Fruit fly (Drosophila melanogaster) whole organism, prepupa: ENCODE data around the gene CG2493.

Source experiments
- Blimp-1 ChIP-seq: fragments of 200-800 bp; sonication (Bioruptor generic); optimal IDR thresholded peaks from 3 replicates; lab custom pipeline; 2017; ENCODE audit warnings: missing biosample characterization, missing genetic modification characterization, mild to moderate bottlenecking, moderate library complexity, missing genetic modification reagents
- CG10631 ChIP-seq: fragments of 200-800 bp; sonication (Bioruptor generic); optimal IDR thresholded peaks from 2 replicates; lab custom pipeline; 2016; ENCODE audit warnings: missing biosample characterization, missing genetic modification characterization
- CG10669 ChIP-seq: fragments of 200-800 bp; sonication (Bioruptor generic); optimal IDR thresholded peaks from 3 replicates; lab custom pipeline; 2018; ENCODE audit warnings: missing biosample characterization, mild to moderate bottlenecking, missing genetic modification characterization, moderate library complexity
- CG11294 ChIP-seq: fragments of 200-800 bp; sonication (Bioruptor generic); IDR thresholded peaks from 2 replicates; pipeline ENCODE4 v1.3.6; 2022; ENCODE audit warnings: missing biosample characterization, missing genetic modification characterization
- CG11762 ChIP-seq: fragments of 200-800 bp; sonication (Bioruptor generic); optimal IDR thresholded peaks from 3 replicates; lab custom pipeline; 2016; ENCODE audit warnings: missing biosample characterization, missing genetic modification characterization; ENCODE audit not compliant: insufficient read depth
- CG11902 ChIP-seq: fragments of 200-800 bp; sonication (Bioruptor generic); optimal IDR thresholded peaks from 3 replicates; lab custom pipeline; 2016; ENCODE audit warnings: missing biosample characterization, missing genetic modification characterization
- CG15336 ChIP-seq: fragments of 200-800 bp; sonication (Bioruptor generic); IDR thresholded peaks from 2 replicates; pipeline ENCODE4 v1.3.6; 2022; ENCODE audit warnings: missing biosample characterization, missing genetic modification characterization
- CG1621 ChIP-seq: fragments of 200-800 bp; sonication (Bioruptor generic); optimal IDR thresholded peaks from 3 replicates; lab custom pipeline; 2018; ENCODE audit warnings: missing biosample characterization, mild to moderate bottlenecking, missing genetic modification characterization
- CG16779 ChIP-seq: fragments of 200-800 bp; sonication (Bioruptor generic); optimal IDR thresholded peaks from 3 replicates; lab custom pipeline; 2017; ENCODE audit warnings: missing biosample characterization, mild to moderate bottlenecking, missing genetic modification characterization
- CG3032 ChIP-seq: fragments of 200-800 bp; optimal IDR thresholded peaks from 2 replicates; lab custom pipeline; 2019; ENCODE audit warnings: missing biosample characterization, mild to moderate bottlenecking, missing genetic modification characterization, moderate library complexity
- CG31627 ChIP-seq: fragments of 200-800 bp; sonication (Bioruptor generic); optimal IDR thresholded peaks from 3 replicates; lab custom pipeline; 2016; ENCODE audit warnings: missing biosample characterization, missing genetic modification characterization
- CG32006 ChIP-seq: fragments of 200-800 bp; sonication (Bioruptor generic); optimal IDR thresholded peaks from 3 replicates; lab custom pipeline; 2017; ENCODE audit warnings: missing biosample characterization, mild to moderate bottlenecking, missing genetic modification characterization
- CG34406 ChIP-seq: fragments of 200-800 bp; sonication (Bioruptor generic); optimal IDR thresholded peaks from 3 replicates; lab custom pipeline; 2016; ENCODE audit warnings: missing biosample characterization, missing genetic modification characterization
- CG4318 ChIP-seq: fragments of 200-800 bp; sonication (Bioruptor generic); optimal IDR thresholded peaks from 3 replicates; lab custom pipeline; 2017; ENCODE audit warnings: missing biosample characterization, mild to moderate bottlenecking, missing genetic modification characterization
- CG6276 ChIP-seq: fragments of 200-800 bp; sonication (Bioruptor generic); optimal IDR thresholded peaks from 2 replicates; lab custom pipeline; 2017; ENCODE audit warnings: missing biosample characterization, mild to moderate bottlenecking, missing genetic modification characterization
- CG6792 ChIP-seq: fragments of 200-800 bp; sonication (Bioruptor generic); optimal IDR thresholded peaks from 3 replicates; lab custom pipeline; 2016; ENCODE audit warnings: missing biosample characterization, missing genetic modification characterization
- CG6854 ChIP-seq: fragments of 200-800 bp; sonication (Bioruptor generic); optimal IDR thresholded peaks from 2 replicates; lab custom pipeline; 2017; ENCODE audit warnings: missing biosample characterization, mild to moderate bottlenecking, missing genetic modification characterization
- CG7368 ChIP-seq: fragments of 200-800 bp; sonication (Bioruptor generic); optimal IDR thresholded peaks from 3 replicates; lab custom pipeline; 2016; ENCODE audit warnings: missing biosample characterization, missing genetic modification characterization
- CG8319 ChIP-seq: fragments of 200-800 bp; sonication (Bioruptor generic); optimal IDR thresholded peaks from 3 replicates; lab custom pipeline; 2016; ENCODE audit warnings: missing biosample characterization, missing genetic modification characterization
- CG8632 ChIP-seq: fragments of 200-800 bp; sonication (Bioruptor generic); optimal IDR thresholded peaks from 3 replicates; lab custom pipeline; 2016; ENCODE audit warnings: missing biosample characterization, missing genetic modification characterization
- CG9139 ChIP-seq: fragments of 200-800 bp; sonication (Bioruptor generic); optimal IDR thresholded peaks from 3 replicates; lab custom pipeline; 2017; ENCODE audit warnings: missing biosample characterization, mild to moderate bottlenecking, missing genetic modification characterization
- Eip75B ChIP-seq: fragments of 200-800 bp; sonication (Bioruptor generic); optimal IDR thresholded peaks from 3 replicates; lab custom pipeline; 2016; ENCODE audit warnings: missing biosample characterization, missing genetic modification characterization
- Eip78C ChIP-seq: fragments of 200-800 bp; sonication (Bioruptor generic); peaks from one replicate; lab custom pipeline; 2016; ENCODE audit warnings: missing biosample characterization, missing genetic modification characterization
- Eip93F ChIP-seq: fragments of 200-800 bp; sonication (Bioruptor generic); optimal IDR thresholded peaks from 2 replicates; lab custom pipeline; 2016; ENCODE audit warnings: missing biosample characterization, mild to moderate bottlenecking, missing genetic modification characterization
- Ets21C ChIP-seq: fragments of 200-800 bp; sonication (Bioruptor generic); optimal IDR thresholded peaks from 3 replicates; lab custom pipeline; 2016; ENCODE audit warnings: missing biosample characterization, missing genetic modification characterization
- Ets96B ChIP-seq: fragments of 200-800 bp; optimal IDR thresholded peaks from 2 replicates; lab custom pipeline; 2019; ENCODE audit warnings: missing biosample characterization, mild to moderate bottlenecking, missing genetic modification characterization, moderate library complexity
- Gug ChIP-seq: fragments of 200-800 bp; sonication (Bioruptor generic); IDR thresholded peaks from 2 replicates; pipeline ENCODE4 v1.3.6; 2022; ENCODE audit warnings: missing biosample characterization, missing genetic modification characterization
- Hr4 ChIP-seq: fragments of 200-800 bp; sonication (Bioruptor generic); optimal IDR thresholded peaks from 3 replicates; lab custom pipeline; 2016; ENCODE audit warnings: missing biosample characterization, missing genetic modification characterization
- Lpt ChIP-seq: fragments of 200-800 bp; sonication (Bioruptor generic); optimal IDR thresholded peaks from 3 replicates; lab custom pipeline; 2016; ENCODE audit warnings: missing biosample characterization, missing genetic modification characterization
- Met ChIP-seq: fragments of 200-800 bp; sonication (Bioruptor generic); optimal IDR thresholded peaks from 3 replicates; lab custom pipeline; 2016; ENCODE audit warnings: missing biosample characterization, missing genetic modification characterization
- Smox ChIP-seq: fragments of 200-800 bp; sonication (Bioruptor generic); optimal IDR thresholded peaks from 3 replicates; lab custom pipeline; 2016; ENCODE audit warnings: missing biosample characterization, missing genetic modification characterization
- Sox15 ChIP-seq: fragments of 200-800 bp; sonication (Bioruptor generic); optimal IDR thresholded peaks from 3 replicates; lab custom pipeline; 2016; ENCODE audit warnings: missing biosample characterization, missing genetic modification characterization
- achi ChIP-seq: fragments of 200-800 bp; sonication (Bioruptor generic); optimal IDR thresholded peaks from 3 replicates; lab custom pipeline; 2016; ENCODE audit warnings: missing biosample characterization, missing genetic modification characterization
- acj6 ChIP-seq: fragments of 200-800 bp; sonication (Bioruptor generic); optimal IDR thresholded peaks from 3 replicates; lab custom pipeline; 2016; ENCODE audit warnings: missing biosample characterization, missing genetic modification characterization
- eg ChIP-seq: fragments of 200-800 bp; sonication (Bioruptor generic); IDR thresholded peaks from 3 replicates; pipeline ENCODE4 v1.3.6; 2022; ENCODE audit warnings: missing biosample characterization, missing genetic modification characterization
- esn ChIP-seq: fragments of 200-800 bp; sonication (Bioruptor generic); optimal IDR thresholded peaks from 2 replicates; lab custom pipeline; 2016; ENCODE audit warnings: missing biosample characterization, mild to moderate bottlenecking, missing genetic modification characterization, moderate library complexity
- fd85E ChIP-seq: fragments of 200-800 bp; sonication (Bioruptor generic); optimal IDR thresholded peaks from 3 replicates; lab custom pipeline; 2016; ENCODE audit warnings: missing biosample characterization, missing genetic modification characterization
- lz ChIP-seq: fragments of 200-800 bp; sonication (Bioruptor generic); optimal IDR thresholded peaks from 3 replicates; lab custom pipeline; 2016; ENCODE audit warnings: missing biosample characterization, missing genetic modification characterization
- pdm3 ChIP-seq: fragments of 200-800 bp; sonication (Bioruptor generic); optimal IDR thresholded peaks from 3 replicates; lab custom pipeline; 2016; ENCODE audit warnings: missing biosample characterization, missing genetic modification characterization
- spab ChIP-seq: fragments of 200-800 bp; sonication (Bioruptor generic); optimal IDR thresholded peaks from 2 replicates; lab custom pipeline; 2017; ENCODE audit warnings: missing biosample characterization, mild to moderate bottlenecking, missing genetic modification characterization, missing genetic modification reagents
- ss ChIP-seq, 2 experiments: fragments of 200-800 bp; sonication (Bioruptor generic); optimal IDR thresholded peaks; 2 replicates in 1 of 2; 3 replicates in 1 of 2; lab custom pipeline; 2017 to 2018; ENCODE audit warnings: mild to moderate bottlenecking in 2 of 2, missing biosample characterization in 2 of 2, missing genetic modification characterization in 2 of 2, moderate library complexity in 1 of 2
- svp ChIP-seq: fragments of 200-800 bp; sonication (Bioruptor generic); peaks from one replicate; lab custom pipeline; 2016; ENCODE audit warnings: missing biosample characterization, missing genetic modification characterization
- vri ChIP-seq: fragments of 200-800 bp; sonication (Bioruptor generic); optimal IDR thresholded peaks from 3 replicates; lab custom pipeline; 2016; ENCODE audit warnings: missing biosample characterization, mild to moderate bottlenecking, missing genetic modification characterization

Gene CG2493

DNA sequence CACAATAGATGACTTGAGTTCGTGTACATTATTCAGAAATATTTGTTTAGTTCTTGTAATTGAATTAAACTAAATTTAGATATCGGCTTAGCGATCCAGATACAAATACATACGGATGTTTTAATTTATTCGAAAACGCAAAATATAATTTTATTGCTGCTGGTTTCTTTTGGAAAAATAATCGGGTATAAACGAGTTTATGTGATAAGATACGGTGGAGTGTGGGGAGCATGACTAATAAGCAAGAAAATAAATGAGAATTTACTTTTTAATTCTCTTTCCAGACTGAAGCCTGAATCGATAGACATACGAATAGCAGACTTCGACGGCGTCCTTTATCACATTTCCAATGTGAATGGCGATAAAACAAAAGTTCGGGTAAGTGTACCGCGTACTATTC is 43.2 kb downstream of the CG2493 start:
- TF ChIP-seq pdm3 (GFP tag; lab: Kevin White, UChicago) (no peak), Lpt (GFP tag; lab: Kevin White, UChicago) (no peak), acj6 (GFP tag; lab: Kevin White, UChicago) (no peak), ss (GFP tag; optimal IDR thresholded peaks at IDR 0.05; lab: Kevin White, UChicago) (no peak), Ets21C (GFP tag; lab: Kevin White, UChicago) (no peak), CG32006 (GFP tag; lab: Kevin White, UChicago) (no peak), CG16779 (tag; lab: Kevin White, UChicago) (no peak), Sox15 (GFP tag; lab: Kevin White, UChicago) (no peak), svp (GFP tag; lab: Kevin White, UChicago) (no peak), CG8632 (no peak), CG11294 (GFP tag; lab: Robert Waterston, UW) (no peak)

DNA sequence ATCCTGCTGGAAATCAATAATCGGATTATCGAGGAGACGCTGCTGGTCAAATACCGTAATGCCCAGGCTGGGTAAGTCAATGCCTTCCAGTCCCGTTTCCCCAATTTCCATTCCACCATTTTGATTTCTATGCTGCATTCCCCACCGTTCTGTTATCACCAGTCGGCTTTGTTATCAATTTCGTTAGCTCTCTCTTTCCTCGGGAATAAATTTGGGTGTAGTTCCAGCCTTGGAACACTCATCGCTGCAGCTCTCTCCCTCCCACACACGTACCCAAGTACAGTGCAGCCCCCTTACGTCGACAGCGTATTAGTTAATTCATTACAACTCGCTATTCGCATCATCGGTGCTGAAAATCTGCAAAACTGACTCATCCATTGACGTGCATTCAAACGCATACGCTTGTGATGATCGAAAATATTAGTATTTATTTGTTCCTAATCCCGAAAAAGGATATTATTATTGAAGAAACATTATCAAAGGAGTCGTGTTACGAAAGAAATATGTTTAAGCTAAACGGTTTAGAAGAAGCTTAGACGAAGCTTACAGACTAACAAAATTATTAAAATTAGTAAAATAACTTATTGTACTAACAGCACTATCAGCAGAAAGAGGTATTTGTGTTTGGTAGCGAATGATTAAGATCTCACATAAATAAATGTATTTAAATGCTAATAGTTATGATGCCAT is 45.5 kb downstream of the CG2493 start:
- TF ChIP-seq CG31627 (GFP tag; lab: Kevin White, UChicago) (peak; percentile 33), Eip78C (GFP tag; lab: Kevin White, UChicago) (peak; percentile 74), eg (peak; percentile 19; the same call in 2 of the 3 replicates), CG1621 (tag; lab: Kevin White, UChicago) (no peak), Met (GFP tag; lab: Kevin White, UChicago) (peak; percentile 34), pdm3 (GFP tag; lab: Kevin White, UChicago) (peak; percentile 5), CG4318 (GFP tag; lab: Kevin White, UChicago) (no peak), vri (GFP tag; lab: Kevin White, UChicago) (peak; percentile 60), lz (GFP tag; lab: Kevin White, UChicago) (peak; percentile 3), CG7368 (GFP tag; lab: Kevin White, UChicago) (no peak), esn (GFP tag; lab: Kevin White, UChicago) (peak; percentile 41), CG15336 (GFP tag; lab: Robert Waterston, UW) (peak; percentile 26; the same call in 1 of the 2 replicates), Eip93F (GFP tag; lab: Kevin White, UChicago) (peak; percentile 24)

DNA sequence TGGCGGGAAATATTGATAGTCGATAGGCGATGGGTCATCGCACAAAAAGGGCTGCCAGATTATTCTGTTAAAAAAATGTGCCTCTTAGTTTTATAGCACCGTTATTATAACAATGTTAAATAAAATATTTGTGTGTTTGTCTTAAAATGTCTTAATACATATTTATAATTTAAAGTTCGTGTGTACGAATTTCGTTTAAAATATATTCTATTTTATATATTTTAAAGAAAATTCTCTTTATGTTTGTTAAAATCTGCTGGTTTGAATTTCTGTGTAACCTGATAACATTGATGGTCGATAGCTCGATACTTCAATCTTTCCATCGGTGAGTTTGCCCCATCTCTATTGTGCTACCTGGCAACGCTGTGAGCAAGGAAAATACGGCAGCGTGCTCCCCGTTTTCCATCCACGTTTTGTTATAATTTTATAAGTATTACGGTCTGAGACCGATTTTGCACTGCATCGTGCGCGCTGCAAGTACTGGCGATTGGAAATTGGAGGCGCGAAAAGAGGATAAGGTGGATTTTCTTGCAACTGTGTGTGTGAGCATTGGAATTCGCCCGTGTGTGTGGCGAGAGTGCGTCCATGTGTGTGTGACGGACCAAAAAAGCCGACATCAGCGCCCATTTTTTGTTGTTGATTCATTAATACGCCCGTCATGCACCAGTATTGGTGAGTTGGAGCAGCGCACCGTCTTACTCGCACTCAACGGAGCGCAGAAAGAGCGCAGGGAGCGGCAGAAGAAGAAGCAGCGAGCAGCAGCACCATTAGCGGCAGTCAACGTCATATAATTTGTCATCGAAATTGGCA is 46.3 kb downstream of the CG2493 start, which contains the start of the genes CG10949 and Arpc2:
CG10949 (minus strand) TSS at position 165 of the 810 bp plus-strand sequence.
Arpc2 (plus strand) TSS at position 304 of the 810 bp plus-strand sequence.
- TF ChIP-seq CG10669 (GFP tag; lab: Kevin White, UChicago): peak; percentile 11
- TF ChIP-seq vri (GFP tag; lab: Kevin White, UChicago): no peak
- no peak for TF ChIP-seq CG9139 (GFP tag; lab: Kevin White, UChicago)
- TF ChIP-seq Ets21C (GFP tag; lab: Kevin White, UChicago): no peak
- peak; percentile 8 for TF ChIP-seq Hr4 (GFP tag; lab: Kevin White, UChicago)
- TF ChIP-seq achi: peak; percentile 51
- peak; percentile 32 for TF ChIP-seq Eip78C (GFP tag; lab: Kevin White, UChicago)
- peak; percentile 18 for TF ChIP-seq CG34406 (GFP tag; lab: Kevin White, UChicago)
- no peak for TF ChIP-seq CG11902 (GFP tag; lab: Kevin White, UChicago)
- TF ChIP-seq CG8632: peak; percentile 1
- peak; percentile 25 for TF ChIP-seq CG6792
- no peak for TF ChIP-seq CG6276 (GFP tag; lab: Kevin White, UChicago)
- peak; percentile 23 for TF ChIP-seq pdm3 (GFP tag; lab: Kevin White, UChicago)
- TF ChIP-seq Smox: peak; percentile 20
- TF ChIP-seq Eip75B (GFP tag; lab: Kevin White, UChicago): no peak
- no peak for TF ChIP-seq CG6854 (GFP tag; lab: Kevin White, UChicago)
- no peak for TF ChIP-seq Eip93F (GFP tag; lab: Kevin White, UChicago)
- peak; percentile 67 for TF ChIP-seq CG3032
- no peak for TF ChIP-seq CG16779 (tag; lab: Kevin White, UChicago)
- TF ChIP-seq fd85E (GFP tag; lab: Kevin White, UChicago): no peak
- peak; percentile 39 for TF ChIP-seq Met (GFP tag; lab: Kevin White, UChicago)
- TF ChIP-seq Blimp-1 (GFP tag; lab: Kevin White, UChicago): no peak
- peak; percentile 61 for TF ChIP-seq Gug (GFP tag; lab: Robert Waterston, UW)
- peak; percentile 38 for TF ChIP-seq acj6 (GFP tag; lab: Kevin White, UChicago)
- no peak for TF ChIP-seq spab (GFP tag; lab: Kevin White, UChicago)
- TF ChIP-seq CG11762 (GFP tag; lab: Kevin White, UChicago): no peak
- peak; percentile 74 for TF ChIP-seq CG10631 (GFP tag; lab: Kevin White, UChicago)
- TF ChIP-seq CG8319: no peak
- peak; percentile 43 for TF ChIP-seq Ets96B (tag; lab: Kevin White, UChicago)
- TF ChIP-seq CG4318 (GFP tag; lab: Kevin White, UChicago): peak; percentile 34
- no peak for TF ChIP-seq Sox15 (GFP tag; lab: Kevin White, UChicago)
